Worm (Caenorhabditis elegans) whole organism, young adult: ENCODE measurements around the gene F54H5.5.

Experiments used
- C17E4.6 ChIP-seq: fragments of 200-800 bp; sonication (Bioruptor generic); IDR thresholded peaks from 2 replicates; pipeline ENCODE4 v1.3.6; 2022; ENCODE audit warnings: missing genetic modification reagents, missing genetic modification characterization, missing compliant biosample characterization
- D2030.7 ChIP-seq: fragments of 200-800 bp; sonication (Bioruptor generic); IDR thresholded peaks from 2 replicates; pipeline ENCODE4 v1.3.6; 2022; ENCODE audit warnings: missing genetic modification reagents, missing genetic modification characterization, missing compliant biosample characterization
- F22D6.2 ChIP-seq: sonication (generic microtip); optimal IDR thresholded peaks from 2 replicates; lab custom pipeline; 2016; ENCODE audit warnings: mild to moderate bottlenecking, missing genetic modification characterization, missing compliant biosample characterization
- F37B4.10 ChIP-seq: fragments of 200-800 bp; sonication (Bioruptor generic); IDR thresholded peaks from 2 replicates; pipeline ENCODE4 v1.3.6; 2022; ENCODE audit warnings: missing genetic modification characterization, missing compliant biosample characterization
- F49E8.2 ChIP-seq: sonication (generic microtip); optimal IDR thresholded peaks from 3 replicates; lab custom pipeline; 2017; ENCODE audit warnings: missing genetic modification characterization, mild to moderate bottlenecking, missing compliant biosample characterization, antibody characterized with exemption, moderate library complexity; ENCODE audit not compliant: insufficient read depth
- F52B5.7 ChIP-seq: sonication (generic microtip); optimal IDR thresholded peaks from 2 replicates; lab custom pipeline; 2016; ENCODE audit warnings: mild to moderate bottlenecking, missing genetic modification characterization, missing compliant biosample characterization
- F57C9.4 ChIP-seq: sonication (generic microtip); optimal IDR thresholded peaks from 2 replicates; lab custom pipeline; 2017; ENCODE audit warnings: mild to moderate bottlenecking, missing genetic modification characterization, missing compliant biosample characterization
- K11D2.4 ChIP-seq: fragments of 200-800 bp; sonication (Bioruptor generic); IDR thresholded peaks from 2 replicates; pipeline ENCODE4 v1.3.6; 2022; ENCODE audit warnings: missing genetic modification reagents, missing genetic modification characterization, missing compliant biosample characterization
- T07F8.4 ChIP-seq: sonication (generic microtip); optimal IDR thresholded peaks from 2 replicates; lab custom pipeline; 2016; ENCODE audit warnings: mild to moderate bottlenecking, missing genetic modification characterization, moderate library complexity, missing compliant biosample characterization
- Y53G8AR.9 ChIP-seq: fragments of 200-800 bp; sonication (Bioruptor generic); conservative IDR thresholded peaks from 2 replicates; pipeline ENCODE4 v1.3.6; 2022; ENCODE audit warnings: missing genetic modification reagents, missing genetic modification characterization, missing compliant biosample characterization
- Y56A3A.18 ChIP-seq: fragments of 200-800 bp; sonication (Bioruptor generic); IDR thresholded peaks from 2 replicates; pipeline ENCODE4 v1.3.6; 2022; ENCODE audit warnings: missing genetic modification reagents, missing genetic modification characterization, missing compliant biosample characterization
- Y67H2A.10 ChIP-seq: fragments of 200-800 bp; sonication (Bioruptor generic); conservative IDR thresholded peaks from 2 replicates; pipeline ENCODE4 v1.3.6; 2022; ENCODE audit warnings: missing genetic modification reagents, missing genetic modification characterization, missing compliant biosample characterization
- Y79H2A.3 ChIP-seq: fragments of 200-800 bp; sonication (Bioruptor generic); conservative IDR thresholded peaks from 2 replicates; pipeline ENCODE4 v1.3.6; 2022; ENCODE audit warnings: missing genetic modification reagents, missing genetic modification characterization, missing compliant biosample characterization
- ZK185.1 ChIP-seq: sonication (generic microtip); optimal IDR thresholded peaks from 2 replicates; lab custom pipeline; 2016; ENCODE audit warnings: mild to moderate bottlenecking, missing genetic modification characterization, missing compliant biosample characterization; ENCODE audit not compliant: poor library complexity, severe bottlenecking
- atf-7 ChIP-seq: sonication (generic microtip); optimal IDR thresholded peaks from 2 replicates; lab custom pipeline; 2017; ENCODE audit warnings: mild to moderate bottlenecking, missing genetic modification characterization, missing compliant biosample characterization
- attf-3 ChIP-seq: fragments of 200-800 bp; sonication (Bioruptor generic); conservative IDR thresholded peaks from 2 replicates; pipeline ENCODE4 v1.3.6; 2022; ENCODE audit warnings: missing genetic modification reagents, missing genetic modification characterization, missing compliant biosample characterization
- attf-6 ChIP-seq: fragments of 200-800 bp; sonication (Bioruptor generic); IDR thresholded peaks from 2 replicates; pipeline ENCODE4 v1.3.6; 2022; ENCODE audit warnings: missing genetic modification reagents, missing genetic modification characterization, missing compliant biosample characterization
- bed-1 ChIP-seq: fragments of 200-800 bp; sonication (Bioruptor generic); IDR thresholded peaks from 2 replicates; pipeline ENCODE4 v1.3.6; 2022; ENCODE audit warnings: missing genetic modification reagents, missing genetic modification characterization, missing compliant biosample characterization
- bed-2 ChIP-seq: fragments of 200-800 bp; sonication (Bioruptor generic); IDR thresholded peaks from 2 replicates; pipeline ENCODE4 v1.3.6; 2022; ENCODE audit warnings: missing genetic modification reagents, missing genetic modification characterization, missing compliant biosample characterization
- ccch-3 ChIP-seq: fragments of 200-800 bp; sonication (Bioruptor generic); optimal IDR thresholded peaks from 2 replicates; lab custom pipeline; 2018; ENCODE audit warnings: mild to moderate bottlenecking, missing genetic modification characterization, missing compliant biosample characterization
- cebp-2 ChIP-seq: fragments of 200-800 bp; sonication (Bioruptor generic); IDR thresholded peaks from 2 replicates; pipeline ENCODE4 v1.3.6; 2022; ENCODE audit warnings: missing genetic modification characterization, missing compliant biosample characterization
- ceh-100 ChIP-seq: fragments of 200-800 bp; sonication (Bioruptor generic); IDR thresholded peaks from 2 replicates; pipeline ENCODE4 v1.3.6; 2022; ENCODE audit warnings: missing genetic modification reagents, missing genetic modification characterization, missing compliant biosample characterization
- chd-7 ChIP-seq: sonication (generic microtip); optimal IDR thresholded peaks from 2 replicates; lab custom pipeline; 2016; ENCODE audit warnings: mild to moderate bottlenecking, missing genetic modification characterization, moderate library complexity, missing compliant biosample characterization
- dox-1 ChIP-seq: fragments of 200-800 bp; sonication (Bioruptor generic); IDR thresholded peaks from 2 replicates; pipeline ENCODE4 v1.3.6; 2022; ENCODE audit warnings: missing genetic modification reagents, missing genetic modification characterization, missing compliant biosample characterization
- dpff-1 ChIP-seq: sonication (generic microtip); optimal IDR thresholded peaks from 2 replicates; lab custom pipeline; 2017; ENCODE audit warnings: mild to moderate bottlenecking, missing genetic modification characterization, missing compliant biosample characterization
- egrh-3 ChIP-seq: fragments of 200-800 bp; sonication (Bioruptor generic); IDR thresholded peaks from 2 replicates; pipeline ENCODE4 v1.3.6; 2022; ENCODE audit warnings: missing genetic modification reagents, missing genetic modification characterization, missing compliant biosample characterization
- gei-17 ChIP-seq: fragments of 200-800 bp; sonication (Bioruptor generic); optimal IDR thresholded peaks from 2 replicates; lab custom pipeline; 2018; ENCODE audit warnings: mild to moderate bottlenecking, missing genetic modification characterization, missing compliant biosample characterization
- hlh-26 ChIP-seq: fragments of 200-800 bp; sonication (Bioruptor generic); conservative IDR thresholded peaks from 2 replicates; pipeline ENCODE4 v1.3.6; 2022; ENCODE audit warnings: missing genetic modification reagents, missing genetic modification characterization, missing compliant biosample characterization
- hmg-1.2 ChIP-seq: fragments of 200-800 bp; sonication (Bioruptor generic); IDR thresholded peaks from 2 replicates; pipeline ENCODE4 v1.3.6; 2022; ENCODE audit warnings: missing genetic modification reagents, missing genetic modification characterization, missing compliant biosample characterization
- hmg-20 ChIP-seq: fragments of 200-800 bp; sonication (Bioruptor generic); IDR thresholded peaks from 2 replicates; pipeline ENCODE4 v1.3.6; 2022; ENCODE audit warnings: missing genetic modification reagents, missing genetic modification characterization, missing compliant biosample characterization
- lin-26 ChIP-seq: fragments of 200-800 bp; sonication (Bioruptor generic); IDR thresholded peaks from 2 replicates; pipeline ENCODE4 v1.3.6; 2022; ENCODE audit warnings: missing genetic modification reagents, missing genetic modification characterization, missing compliant biosample characterization
- lsl-1 ChIP-seq: fragments of 200-800 bp; sonication (Bioruptor generic); optimal IDR thresholded peaks from 2 replicates; lab custom pipeline; 2018; ENCODE audit warnings: mild to moderate bottlenecking, missing genetic modification characterization, moderate library complexity, missing compliant biosample characterization
- madf-10 ChIP-seq: sonication (generic microtip); optimal IDR thresholded peaks from 2 replicates; lab custom pipeline; 2016; ENCODE audit warnings: mild to moderate bottlenecking, missing genetic modification characterization, missing compliant biosample characterization
- madf-6 ChIP-seq: fragments of 200-800 bp; sonication (Bioruptor generic); IDR thresholded peaks from 2 replicates; pipeline ENCODE4 v1.3.6; 2022; ENCODE audit warnings: missing genetic modification reagents, missing genetic modification characterization, missing compliant biosample characterization
- nfya-1 ChIP-seq: sonication (generic microtip); optimal IDR thresholded peaks from 2 replicates; lab custom pipeline; 2017; ENCODE audit warnings: antibody characterized with exemption, missing compliant biosample characterization, missing genetic modification characterization, borderline replicate concordance; ENCODE audit not compliant: insufficient read depth
- nfya-2 ChIP-seq: fragments of 200-800 bp; sonication (Bioruptor generic); IDR thresholded peaks from 2 replicates; pipeline ENCODE4 v1.3.6; 2022; ENCODE audit warnings: missing genetic modification reagents, missing genetic modification characterization, missing compliant biosample characterization
- nhr-80 ChIP-seq: sonication (generic microtip); optimal IDR thresholded peaks from 2 replicates; lab custom pipeline; 2016; ENCODE audit warnings: missing genetic modification characterization, missing compliant biosample characterization
- nhr-90 ChIP-seq: sonication (generic microtip); optimal IDR thresholded peaks from 2 replicates; lab custom pipeline; 2016; ENCODE audit warnings: missing genotype, mild to moderate bottlenecking, missing genetic modification characterization, missing compliant biosample characterization
- pbrm-1 ChIP-seq: fragments of 200-800 bp; sonication (Bioruptor generic); IDR thresholded peaks from 2 replicates; pipeline ENCODE4 v1.3.6; 2022; ENCODE audit warnings: missing genetic modification reagents, missing genetic modification characterization, missing compliant biosample characterization
- sea-2 ChIP-seq: fragments of 200-800 bp; sonication (Bioruptor generic); IDR thresholded peaks from 2 replicates; pipeline ENCODE4 v1.3.6; 2022; ENCODE audit warnings: missing genetic modification characterization, missing compliant biosample characterization
- snpc-1.3 ChIP-seq: sonication (generic microtip); optimal IDR thresholded peaks from 2 replicates; lab custom pipeline; 2017; ENCODE audit warnings: missing genetic modification characterization, mild to moderate bottlenecking, missing compliant biosample characterization, antibody characterized with exemption, moderate library complexity, missing genotype, missing genetic modification reagents; ENCODE audit not compliant: insufficient read depth
- snpc-3.4 ChIP-seq: sonication (generic microtip); optimal IDR thresholded peaks from 2 replicates; lab custom pipeline; 2017; ENCODE audit warnings: missing genetic modification characterization, mild to moderate bottlenecking, missing compliant biosample characterization, antibody characterized with exemption, moderate library complexity, missing genotype, missing genetic modification reagents
- somi-1 ChIP-seq: fragments of 200-800 bp; sonication (Bioruptor generic); optimal IDR thresholded peaks from 2 replicates; lab custom pipeline; 2018; ENCODE audit warnings: mild to moderate bottlenecking, missing genetic modification characterization, missing compliant biosample characterization
- tlf-1 ChIP-seq: fragments of 200-800 bp; sonication (Bioruptor generic); optimal IDR thresholded peaks from 2 replicates; lab custom pipeline; 2018; ENCODE audit warnings: mild to moderate bottlenecking, missing genetic modification characterization, missing compliant biosample characterization
- ztf-18 ChIP-seq: sonication (generic microtip); optimal IDR thresholded peaks from 2 replicates; lab custom pipeline; 2016; ENCODE audit warnings: missing genotype, mild to moderate bottlenecking, missing genetic modification characterization, missing compliant biosample characterization
- ztf-25 ChIP-seq: fragments of 200-800 bp; sonication (Bioruptor generic); IDR thresholded peaks from 2 replicates; pipeline ENCODE4 v1.3.6; 2022; ENCODE audit warnings: missing genetic modification reagents, missing genetic modification characterization, missing compliant biosample characterization

F54H5.5 gene

ce11 chrII:6588605-6589292 is 38.3 kb downstream of the F54H5.5 start, which contains the start of gene icd-1 (continued):
- peak; percentile 79 for TF ChIP-seq madf-10 (tag; lab: Kevin White, UChicago)
- TF ChIP-seq Y79H2A.3 (GFP tag; lab: Robert Waterston, UW), result no peak; the same call in 1 of the 2 replicates
- TF ChIP-seq snpc-1.3 (tag; lab: Kevin White, UChicago), result peak; percentile 89
- TF ChIP-seq T07F8.4, result no peak
- TF ChIP-seq madf-6 (GFP tag; lab: Robert Waterston, UW), result peak; percentile 92
- TF ChIP-seq somi-1 (GFP tag; lab: Kevin White, UChicago), result peak; percentile 90
- no peak for TF ChIP-seq F57C9.4
- TF ChIP-seq hmg-1.2 (GFP tag; lab: Robert Waterston, UW), result peak; percentile 99
- TF ChIP-seq bed-2, result no peak
- TF ChIP-seq Y56A3A.18, result 0 out of 2 replicates have a peak, but pooled peaks have one; percentile 19
- TF ChIP-seq dpff-1 (tag; lab: Kevin White, UChicago), result no peak
- TF ChIP-seq atf-7, result peak; percentile 82
- 0 out of 2 replicates have a peak, but pooled peaks have one; percentile 55 for TF ChIP-seq cebp-2 (GFP tag; lab: Robert Waterston, UW)
- TF ChIP-seq chd-7 (tag; lab: Kevin White, UChicago), result peak; percentile 73
- peak; percentile 94 for TF ChIP-seq tlf-1 (GFP tag; lab: Kevin White, UChicago)
- peak; percentile 72; the same call in 1 of the 2 replicates for TF ChIP-seq attf-3 (GFP tag; lab: Robert Waterston, UW)
- TF ChIP-seq gei-17 (GFP tag; lab: Kevin White, UChicago), result peak; percentile 80
- TF ChIP-seq C17E4.6, result peak; percentile 57; the same call in 1 of the 2 replicates
- peak; percentile 97 for TF ChIP-seq pbrm-1 (GFP tag; lab: Robert Waterston, UW)
- TF ChIP-seq egrh-3 (GFP tag; lab: Robert Waterston, UW), result 0 out of 2 replicates have a peak, but pooled peaks have one; percentile 45
- no peak for TF ChIP-seq ccch-3
- no peak for TF ChIP-seq ztf-25 (GFP tag; lab: Robert Waterston, UW)
- no peak for TF ChIP-seq sea-2 (GFP tag; lab: Robert Waterston, UW)
- TF ChIP-seq hlh-26, result no peak
- peak; percentile 95 for TF ChIP-seq dox-1 (GFP tag; lab: Robert Waterston, UW)
- peak; percentile 69 for TF ChIP-seq nhr-80
- TF ChIP-seq ZK185.1 (tag; lab: Kevin White, UChicago), result peak; percentile 86
- peak; percentile 85 for TF ChIP-seq Y67H2A.10 (GFP tag; lab: Robert Waterston, UW)
- no peak for TF ChIP-seq nfya-2
- peak; percentile 79 for TF ChIP-seq K11D2.4 (GFP tag; lab: Robert Waterston, UW)
- TF ChIP-seq lin-26, result peak; percentile 45; the same call in 1 of the 2 replicates
- no peak for TF ChIP-seq nfya-1 (tag; lab: Kevin White, UChicago)
- TF ChIP-seq hmg-20 (GFP tag; lab: Robert Waterston, UW), result 0 out of 2 replicates have a peak, but pooled peaks have one; percentile 55
- TF ChIP-seq ceh-100 (GFP tag; lab: Robert Waterston, UW), result peak; percentile 86
- no peak for TF ChIP-seq F52B5.7 (tag; lab: Kevin White, UChicago)
- peak; percentile 20 for TF ChIP-seq nhr-90
- TF ChIP-seq ztf-18 (tag; lab: Kevin White, UChicago), result peak; percentile 70
- TF ChIP-seq attf-6 (GFP tag; lab: Robert Waterston, UW), result peak; percentile 61; the same call in 1 of the 2 replicates
- TF ChIP-seq F49E8.2, result peak; percentile 96
- peak; percentile 89 for TF ChIP-seq D2030.7 (GFP tag; lab: Robert Waterston, UW)
- no peak for TF ChIP-seq F37B4.10 (GFP tag; lab: Robert Waterston, UW)
- TF ChIP-seq F22D6.2 (tag; lab: Kevin White, UChicago), result peak; percentile 48
- peak; percentile 92 for TF ChIP-seq Y53G8AR.9 (GFP tag; lab: Robert Waterston, UW)
- TF ChIP-seq snpc-3.4 (tag; lab: Kevin White, UChicago), result peak; percentile 96
- no peak for TF ChIP-seq bed-1 (GFP tag; lab: Robert Waterston, UW)
- peak; percentile 81 for TF ChIP-seq lsl-1 (GFP tag; lab: Kevin White, UChicago)
